Fruit fly (Drosophila melanogaster) S2 (cell line): ENCODE data around the gene CG5003.

Experiments used
- CG8478 ChIP-seq: fragments of >200 bp; optimal IDR thresholded peaks from 2 replicates; lab custom pipeline; 2018
- CTCF ChIP-seq, 2 experiments: fragments of >200 bp; optimal IDR thresholded peaks; 2 replicates each; lab custom pipeline; 2018

- TF ChIP-seq CG8478 (lab: Kevin White, UChicago): no peak
- no peak for TF ChIP-seq CTCF (optimal IDR thresholded peaks at IDR 0.05; lab: Kevin White, UChicago)
Observed at dm6 chr3R:27922673-27923175, 6.4 kb upstream of the CG5003 start, which contains the start of gene RpL4.
